Worm (Caenorhabditis elegans) whole organism, early embryonic: ENCODE data around the gene slmp-1.

Experiments used
- aly-1 ChIP-seq: sonication (generic microtip); optimal IDR thresholded peaks from 2 replicates; lab custom pipeline; 2016; ENCODE audit warnings: missing genetic modification characterization, missing compliant biosample characterization
- ama-1 ChIP-seq: fragments of 150-350 bp; optimal IDR thresholded peaks from 2 replicates; lab custom pipeline; 2014
- ets-7 ChIP-seq: sonication (generic microtip); optimal IDR thresholded peaks from 2 replicates; lab custom pipeline; 2016; ENCODE audit warnings: missing genotype, missing genetic modification characterization, missing compliant biosample characterization
- hmbx-1 ChIP-seq: sonication (generic microtip); optimal IDR thresholded peaks from 2 replicates; lab custom pipeline; 2016; ENCODE audit warnings: mild to moderate bottlenecking, missing genetic modification characterization, missing compliant biosample characterization

DNA sequence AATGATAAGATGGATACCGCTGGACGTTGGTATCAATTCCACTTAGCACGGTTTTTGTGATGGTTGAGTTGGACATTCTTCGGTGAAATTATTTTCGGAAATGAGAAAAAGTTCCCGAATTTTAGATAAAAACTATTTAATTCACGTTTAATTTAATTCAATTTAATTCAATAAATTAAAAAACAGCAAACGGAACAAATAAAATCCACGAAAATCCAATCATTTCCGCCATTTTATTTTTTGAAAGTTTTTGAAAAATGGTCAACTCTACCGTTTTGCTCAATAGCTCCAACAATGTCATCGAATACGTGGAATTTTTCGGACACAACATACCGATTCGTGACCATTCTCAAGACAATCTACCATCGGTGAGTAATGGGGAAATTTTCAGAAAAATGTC is 11.4 kb upstream of the slmp-1 start, which contains the start of the genes Y67D8B.3 and Y67D8B.5:
- TF ChIP-seq hmbx-1 (tag; lab: Kevin White, UChicago) (no peak), aly-1 (tag; lab: Kevin White, UChicago) (no peak), ama-1 (lab: Kevin White, UChicago) (no peak), ets-7 (no peak)
